Worm (Caenorhabditis elegans): ENCODE measurements around the gene Y43C5A.7.

Gene Y43C5A.7

ce11 chrIV:10252886-10253639 lies 24.0 kb upstream of the Y43C5A.7 start:
- TF ChIP-seq Y79H2A.3 (GFP tag; conservative IDR thresholded peaks at IDR 0.05): no peak
- no peak for TF ChIP-seq cebp-1 (GFP tag; IDR thresholded peaks at IDR 0.05)
- peak; percentile 9 for TF ChIP-seq cebp-1 (tag; optimal IDR thresholded peaks at IDR 0.05)
- no peak for TF ChIP-seq F33H1.4 (GFP tag; IDR thresholded peaks at IDR 0.05)
- TF ChIP-seq ztf-25 (GFP tag; IDR thresholded peaks at IDR 0.05): no peak
- no peak for TF ChIP-seq ets-4 (GFP tag; optimal IDR thresholded peaks at IDR 0.05)
- TF ChIP-seq ztf-26 (tag; optimal IDR thresholded peaks at IDR 0.05): no peak
- no peak for TF ChIP-seq nhr-179 (tag; optimal IDR thresholded peaks at IDR 0.05)
- TF ChIP-seq B0035.1 (tag; optimal IDR thresholded peaks at IDR 0.05): no peak
- no peak for TF ChIP-seq F55B11.4 (tag; optimal IDR thresholded peaks at IDR 0.05; ENCODE audit: borderline replicate concordance, insufficient read depth)
- no peak for TF ChIP-seq D2030.7 (GFP tag; IDR thresholded peaks at IDR 0.05)
- TF ChIP-seq hrde-1 (tag; optimal IDR thresholded peaks at IDR 0.05; ENCODE audit: borderline replicate concordance): no peak
- no peak for TF ChIP-seq cebp-2 (GFP tag; IDR thresholded peaks at IDR 0.05)
- TF ChIP-seq ekl-4 (GFP tag; IDR thresholded peaks at IDR 0.05): 0 out of 2 replicates have a peak, but pooled peaks have one; percentile 5
- TF ChIP-seq K12H6.12 (tag; optimal IDR thresholded peaks at IDR 0.05): no peak

- no peak for TF ChIP-seq ekl-4 (GFP tag; IDR thresholded peaks at IDR 0.05)
- TF ChIP-seq F57C9.4 (tag; optimal IDR thresholded peaks at IDR 0.05): no peak
- no peak for TF ChIP-seq F39B2.1 (GFP tag; IDR thresholded peaks at IDR 0.05)
- no peak for TF ChIP-seq Y67H2A.10 (GFP tag; conservative IDR thresholded peaks at IDR 0.05)
- no peak for TF ChIP-seq sdz-38 (tag; optimal IDR thresholded peaks at IDR 0.05)
- no peak for TF ChIP-seq repo-1 (tag; optimal IDR thresholded peaks at IDR 0.05)
- TF ChIP-seq dox-1 (GFP tag; IDR thresholded peaks at IDR 0.05): no peak
- no peak for TF ChIP-seq B0035.1 (tag; optimal IDR thresholded peaks at IDR 0.05)
- no peak for TF ChIP-seq hmg-20 (GFP tag; IDR thresholded peaks at IDR 0.05)
- TF ChIP-seq chd-7 (tag; optimal IDR thresholded peaks at IDR 0.05): no peak
- no peak for TF ChIP-seq snpc-1.1 (tag; optimal IDR thresholded peaks at IDR 0.05; ENCODE audit: insufficient read depth)
- no peak for TF ChIP-seq let-526 (GFP tag; IDR thresholded peaks at IDR 0.05)
- TF ChIP-seq xnd-1 (tag; optimal IDR thresholded peaks at IDR 0.05): no peak
- TF ChIP-seq Y79H2A.3 (GFP tag; conservative IDR thresholded peaks at IDR 0.05): no peak
- TF ChIP-seq K11D2.4 (GFP tag; IDR thresholded peaks at IDR 0.05): no peak
- no peak for TF ChIP-seq F49E8.2 (tag; optimal IDR thresholded peaks at IDR 0.05; ENCODE audit: insufficient read depth)
- no peak for TF ChIP-seq dpl-1 (GFP tag; optimal IDR thresholded peaks at IDR 0.05)
- no peak for TF ChIP-seq pha-4 (tag; optimal IDR thresholded peaks at IDR 0.05)
- no peak for TF ChIP-seq attf-3 (GFP tag; conservative IDR thresholded peaks at IDR 0.05)
These were observed 17.5 kb upstream of the Y43C5A.7 start, which contains the start of gene F01G10.9 for ce11 chrIV:10259557-10259956. TSS of gene F01G10.9 (minus strand) at chrIV:10259657.

ce11 chrIV:10261061-10261460 lies 16.0 kb upstream of the Y43C5A.7 start:
- no peak for TF ChIP-seq lir-1 (GFP tag; conservative IDR thresholded peaks at IDR 0.05)
- TF ChIP-seq ztf-6 (GFP tag; IDR thresholded peaks at IDR 0.05): no peak
- TF ChIP-seq rcor-1 (GFP tag; IDR thresholded peaks at IDR 0.05): no peak
- no peak for TF ChIP-seq mcd-1 (GFP tag; IDR thresholded peaks at IDR 0.05)
- TF ChIP-seq ztf-25 (GFP tag; IDR thresholded peaks at IDR 0.05): no peak
- no peak for TF ChIP-seq xnd-1 (tag; optimal IDR thresholded peaks at IDR 0.05)
- TF ChIP-seq F55B11.4 (tag; optimal IDR thresholded peaks at IDR 0.05; ENCODE audit: borderline replicate concordance, insufficient read depth): no peak
- no peak for TF ChIP-seq aptf-3 (GFP tag; IDR thresholded peaks at IDR 0.05)
- TF ChIP-seq B0261.1 (tag; optimal IDR thresholded peaks at IDR 0.05): no peak
- TF ChIP-seq F57C9.4 (tag; optimal IDR thresholded peaks at IDR 0.05): no peak
- no peak for TF ChIP-seq egl-18 (GFP tag; IDR thresholded peaks at IDR 0.05)
- TF ChIP-seq K12H6.12 (tag; optimal IDR thresholded peaks at IDR 0.05): no peak
- no peak for TF ChIP-seq chd-7 (tag; optimal IDR thresholded peaks at IDR 0.05)
- no peak for TF ChIP-seq D2030.7 (GFP tag; IDR thresholded peaks at IDR 0.05)
- no peak for TF ChIP-seq Y53G8AR.9 (GFP tag; conservative IDR thresholded peaks at IDR 0.05)
- TF ChIP-seq dpl-1 (GFP tag; optimal IDR thresholded peaks at IDR 0.05): no peak
- no peak for TF ChIP-seq B0019.2 (GFP tag; conservative IDR thresholded peaks at IDR 0.05)
